Fruit fly (Drosophila melanogaster) whole organism, embryonic: ENCODE measurements around the gene cdi.

Experiments used
- Atf6 ChIP-seq: fragments of 200-800 bp; sonication (Bioruptor generic); IDR thresholded peaks from 2 replicates; pipeline ENCODE4 v1.3.6; 2022; ENCODE audit warnings: missing biosample characterization, missing genetic modification characterization
- BEAF-32 ChIP-seq: fragments of 200-800 bp; sonication (Bioruptor generic); optimal IDR thresholded peaks from 3 replicates; lab custom pipeline; 2017; ENCODE audit warnings: missing biosample characterization, missing genetic modification characterization, mild to moderate bottlenecking, moderate library complexity, missing genetic modification reagents
- CG10321 ChIP-seq: fragments of 200-800 bp; sonication (Bioruptor generic); IDR thresholded peaks from 2 replicates; pipeline ENCODE4 v1.3.6; 2022; ENCODE audit warnings: missing biosample characterization, missing genetic modification characterization
- CG11093 ChIP-seq: fragments of 200-800 bp; sonication (Bioruptor generic); IDR thresholded peaks from 3 replicates; pipeline ENCODE4 v1.3.6; 2022; ENCODE audit warnings: missing biosample characterization, missing genetic modification characterization
- CG12104 ChIP-seq: fragments of 200-800 bp; sonication (Bioruptor generic); optimal IDR thresholded peaks from 3 replicates; lab custom pipeline; 2016; ENCODE audit warnings: missing biosample characterization, missing genetic modification characterization
- CG16815 ChIP-seq: fragments of 200-800 bp; sonication (Bioruptor generic); optimal IDR thresholded peaks from 3 replicates; lab custom pipeline; 2017; ENCODE audit warnings: missing biosample characterization, mild to moderate bottlenecking, missing genetic modification characterization
- CG17186 ChIP-seq: fragments of 200-800 bp; sonication (Bioruptor generic); optimal IDR thresholded peaks from 3 replicates; lab custom pipeline; 2017; ENCODE audit warnings: missing biosample characterization, missing genetic modification reagents, missing genetic modification characterization
- CG18262 ChIP-seq: fragments of 200-800 bp; optimal IDR thresholded peaks from 3 replicates; lab custom pipeline; 2019; ENCODE audit warnings: missing biosample characterization, mild to moderate bottlenecking, missing genetic modification characterization, moderate library complexity
- CG2678 ChIP-seq: fragments of 200-800 bp; sonication (Bioruptor generic); optimal IDR thresholded peaks from 3 replicates; lab custom pipeline; 2019; ENCODE audit warnings: missing biosample characterization, mild to moderate bottlenecking, missing genetic modification characterization, moderate library complexity
- CG31365 ChIP-seq: fragments of 200-800 bp; sonication (Bioruptor generic); optimal IDR thresholded peaks from 2 replicates; lab custom pipeline; 2018; ENCODE audit warnings: missing biosample characterization, mild to moderate bottlenecking, missing genetic modification characterization
- CG3281 ChIP-seq: fragments of 200-800 bp; sonication (Bioruptor generic); optimal IDR thresholded peaks from 3 replicates; lab custom pipeline; 2017; ENCODE audit warnings: missing biosample characterization, mild to moderate bottlenecking, missing genetic modification characterization
- CG34376 ChIP-seq: fragments of 200-800 bp; sonication (Bioruptor generic); optimal IDR thresholded peaks from 2 replicates; lab custom pipeline; 2018; ENCODE audit warnings: missing biosample characterization, mild to moderate bottlenecking, missing genetic modification characterization
- CG42726 ChIP-seq: fragments of 200-800 bp; sonication (Bioruptor generic); IDR thresholded peaks from 2 replicates; pipeline ENCODE4 v1.3.6; 2022; ENCODE audit warnings: missing biosample characterization, missing genetic modification characterization; ENCODE audit not compliant: partially characterized antibody
- CG5953 ChIP-seq: fragments of 200-800 bp; sonication (Bioruptor generic); IDR thresholded peaks from 2 replicates; pipeline ENCODE4 v1.3.6; 2022; ENCODE audit warnings: missing biosample characterization, missing genetic modification characterization
- CG6175 ChIP-seq: fragments of 200-800 bp; sonication (Bioruptor generic); IDR thresholded peaks from 3 replicates; pipeline ENCODE4 v1.3.6; 2022; ENCODE audit warnings: missing biosample characterization, missing genetic modification characterization
- CG7786 ChIP-seq: fragments of 200-800 bp; sonication (Bioruptor generic); optimal IDR thresholded peaks from 2 replicates; lab custom pipeline; 2016; ENCODE audit warnings: missing biosample characterization, missing genetic modification characterization
- CG7839 ChIP-seq: fragments of 200-800 bp; sonication (Bioruptor generic); optimal IDR thresholded peaks from 3 replicates; lab custom pipeline; 2018; ENCODE audit warnings: missing biosample characterization, mild to moderate bottlenecking, missing genetic modification characterization, moderate library complexity
- CG8944 ChIP-seq: fragments of 200-800 bp; sonication (Bioruptor generic); optimal IDR thresholded peaks from 3 replicates; lab custom pipeline; 2016; ENCODE audit warnings: missing biosample characterization, missing genetic modification characterization
- CG9609 ChIP-seq: fragments of 200-800 bp; sonication (Bioruptor generic); optimal IDR thresholded peaks from 3 replicates; lab custom pipeline; 2016; ENCODE audit warnings: missing biosample characterization, missing genetic modification characterization
- Camta ChIP-seq: fragments of 200-800 bp; sonication (Bioruptor generic); optimal IDR thresholded peaks from 2 replicates; lab custom pipeline; 2016; ENCODE audit warnings: missing biosample characterization, missing genetic modification characterization
- CkIIα-i1 ChIP-seq: fragments of 200-800 bp; sonication (Bioruptor generic); IDR thresholded peaks from 2 replicates; pipeline ENCODE4 v1.3.6; 2022; ENCODE audit warnings: missing biosample characterization, missing genetic modification characterization
- Fer3 ChIP-seq: fragments of 200-800 bp; sonication (Bioruptor generic); optimal IDR thresholded peaks from 2 replicates; lab custom pipeline; 2018; ENCODE audit warnings: missing biosample characterization, mild to moderate bottlenecking, missing genetic modification characterization, moderate library complexity
- NFAT ChIP-seq: fragments of 200-800 bp; sonication (Bioruptor generic); IDR thresholded peaks from 2 replicates; pipeline ENCODE4 v1.3.6; 2022; ENCODE audit warnings: missing biosample characterization, missing genetic modification characterization
- Ssrp ChIP-seq: fragments of 200-800 bp; sonication (Bioruptor generic); optimal IDR thresholded peaks from 2 replicates; lab custom pipeline; 2018; ENCODE audit warnings: missing biosample characterization, mild to moderate bottlenecking, missing genetic modification characterization, moderate library complexity
- Stat92E ChIP-seq, 3 experiments: fragments of >200 bp in 2 of 3; fragments of 200-800 bp in 1 of 3; sonication (Bioruptor generic) in 1 of 3; optimal IDR thresholded peaks; 2 replicates each; lab custom pipeline; 2017 to 2019; ENCODE audit warnings: missing biosample characterization in 3 of 3, missing genetic modification characterization in 3 of 3, mild to moderate bottlenecking in 1 of 3, moderate library complexity in 1 of 3
- al ChIP-seq: fragments of 200-800 bp; sonication (Bioruptor generic); IDR thresholded peaks from 2 replicates; pipeline ENCODE4 v1.3.6; 2022; ENCODE audit warnings: missing biosample characterization, missing genetic modification characterization
- amos ChIP-seq: fragments of 200-800 bp; sonication (Bioruptor generic); IDR thresholded peaks from 2 replicates; pipeline ENCODE4 v1.3.6; 2022; ENCODE audit warnings: missing biosample characterization, missing genetic modification characterization; ENCODE audit not compliant: partially characterized antibody
- aop ChIP-seq: fragments of 200-800 bp; sonication (Bioruptor generic); IDR thresholded peaks from 2 replicates; pipeline ENCODE4 v1.3.6; 2022; ENCODE audit warnings: missing biosample characterization, missing genetic modification characterization
- ap ChIP-seq: fragments of 200-800 bp; sonication (Bioruptor generic); IDR thresholded peaks from 2 replicates; pipeline ENCODE4 v1.3.6; 2022; ENCODE audit warnings: missing biosample characterization, missing genetic modification characterization
- bbx ChIP-seq: fragments of 200-800 bp; sonication (Bioruptor generic); IDR thresholded peaks from 2 replicates; pipeline ENCODE4 v1.3.6; 2022; ENCODE audit warnings: missing biosample characterization, missing genetic modification characterization; ENCODE audit not compliant: partially characterized antibody
- chm ChIP-seq: fragments of 200-800 bp; sonication (Bioruptor generic); IDR thresholded peaks from 2 replicates; pipeline ENCODE4 v1.3.6; 2022; ENCODE audit warnings: missing biosample characterization, missing genetic modification characterization
- da ChIP-seq: fragments of 200-800 bp; sonication (Bioruptor generic); optimal IDR thresholded peaks from 2 replicates; lab custom pipeline; 2016; ENCODE audit warnings: missing biosample characterization, missing genetic modification characterization
- dm ChIP-seq: fragments of 200-800 bp; sonication (Bioruptor generic); optimal IDR thresholded peaks from 3 replicates; lab custom pipeline; 2016; ENCODE audit warnings: missing biosample characterization, missing genetic modification characterization
- esg ChIP-seq: fragments of 200-800 bp; sonication (Bioruptor generic); conservative IDR thresholded peaks from 2 replicates; pipeline ENCODE4 v1.3.6; 2022; ENCODE audit warnings: missing biosample characterization, missing genetic modification characterization
- gsb ChIP-seq: fragments of 200-800 bp; sonication (Bioruptor generic); IDR thresholded peaks from 2 replicates; pipeline ENCODE4 v1.3.6; 2022; ENCODE audit warnings: missing biosample characterization, missing genetic modification characterization
- gsb-n ChIP-seq: fragments of 200-800 bp; sonication (Bioruptor generic); optimal IDR thresholded peaks from 3 replicates; lab custom pipeline; 2018; ENCODE audit warnings: missing biosample characterization, mild to moderate bottlenecking, missing genetic modification characterization
- hkb ChIP-seq, 2 experiments: fragments of 200-800 bp in 1 of 2; fragments of >200 bp in 1 of 2; sonication (Bioruptor generic) in 1 of 2; IDR thresholded peaks in 1 of 2; optimal IDR thresholded peaks in 1 of 2; 2 replicates each; pipeline versions ENCODE4 v1.3.6 to Lab custom; 2017 to 2022; ENCODE audit warnings: missing biosample characterization in 1 of 2, missing genetic modification characterization in 1 of 2
- insv ChIP-seq, 2 experiments: fragments of 200-800 bp; sonication (Bioruptor generic); optimal IDR thresholded peaks; 3 replicates each; lab custom pipeline; 2016 to 2018; ENCODE audit warnings: missing biosample characterization in 2 of 2, missing genetic modification characterization in 2 of 2
- jigr1 ChIP-seq: fragments of 200-800 bp; sonication (Bioruptor generic); IDR thresholded peaks from 3 replicates; pipeline ENCODE4 v1.3.6; 2022; ENCODE audit warnings: missing biosample characterization, missing genetic modification characterization
- nerfin-1 ChIP-seq: fragments of 200-800 bp; sonication (Bioruptor generic); optimal IDR thresholded peaks from 3 replicates; lab custom pipeline; 2019; ENCODE audit warnings: missing biosample characterization, mild to moderate bottlenecking, missing genetic modification characterization, moderate library complexity
- org-1 ChIP-seq: fragments of 200-800 bp; sonication (Bioruptor generic); optimal IDR thresholded peaks from 2 replicates; lab custom pipeline; 2017; ENCODE audit warnings: missing biosample characterization, missing genetic modification characterization
- phol ChIP-seq: fragments of 200-800 bp; sonication (Bioruptor generic); optimal IDR thresholded peaks from 3 replicates; lab custom pipeline; 2018; ENCODE audit warnings: missing biosample characterization, mild to moderate bottlenecking, missing genetic modification characterization, moderate library complexity
- ro ChIP-seq: fragments of 200-800 bp; sonication (Bioruptor generic); IDR thresholded peaks from 2 replicates; pipeline ENCODE4 v1.3.6; 2022; ENCODE audit warnings: missing biosample characterization, missing genetic modification characterization
- run ChIP-seq: fragments of 200-800 bp; sonication (Bioruptor generic); optimal IDR thresholded peaks from 3 replicates; lab custom pipeline; 2018; ENCODE audit warnings: missing biosample characterization, mild to moderate bottlenecking, missing genetic modification characterization
- sna ChIP-seq: fragments of 200-800 bp; sonication (Bioruptor generic); IDR thresholded peaks from 2 replicates; pipeline ENCODE4 v1.3.6; 2022; ENCODE audit warnings: missing biosample characterization, missing genetic modification characterization; ENCODE audit not compliant: partially characterized antibody
- stc ChIP-seq: fragments of 200-800 bp; sonication (Bioruptor generic); IDR thresholded peaks from 2 replicates; pipeline ENCODE4 v1.3.6; 2022; ENCODE audit warnings: missing biosample characterization, missing genetic modification characterization
- yki ChIP-seq: fragments of >200 bp; optimal IDR thresholded peaks from 3 replicates; lab custom pipeline; 2018
- z ChIP-seq: fragments of 200-800 bp; sonication (Bioruptor generic); IDR thresholded peaks from 3 replicates; pipeline ENCODE4 v1.3.6; 2022; ENCODE audit warnings: missing biosample characterization, missing genetic modification characterization
- zen ChIP-seq: fragments of 200-800 bp; sonication (Bioruptor generic); optimal IDR thresholded peaks from 3 replicates; lab custom pipeline; 2018; ENCODE audit warnings: missing biosample characterization, mild to moderate bottlenecking, missing genetic modification characterization, moderate library complexity
- zen2 ChIP-seq: fragments of 200-800 bp; sonication (Bioruptor generic); IDR thresholded peaks from 3 replicates; pipeline ENCODE4 v1.3.6; 2022; ENCODE audit warnings: missing biosample characterization, missing genetic modification characterization; ENCODE audit not compliant: partially characterized antibody

The cdi gene

DNA sequence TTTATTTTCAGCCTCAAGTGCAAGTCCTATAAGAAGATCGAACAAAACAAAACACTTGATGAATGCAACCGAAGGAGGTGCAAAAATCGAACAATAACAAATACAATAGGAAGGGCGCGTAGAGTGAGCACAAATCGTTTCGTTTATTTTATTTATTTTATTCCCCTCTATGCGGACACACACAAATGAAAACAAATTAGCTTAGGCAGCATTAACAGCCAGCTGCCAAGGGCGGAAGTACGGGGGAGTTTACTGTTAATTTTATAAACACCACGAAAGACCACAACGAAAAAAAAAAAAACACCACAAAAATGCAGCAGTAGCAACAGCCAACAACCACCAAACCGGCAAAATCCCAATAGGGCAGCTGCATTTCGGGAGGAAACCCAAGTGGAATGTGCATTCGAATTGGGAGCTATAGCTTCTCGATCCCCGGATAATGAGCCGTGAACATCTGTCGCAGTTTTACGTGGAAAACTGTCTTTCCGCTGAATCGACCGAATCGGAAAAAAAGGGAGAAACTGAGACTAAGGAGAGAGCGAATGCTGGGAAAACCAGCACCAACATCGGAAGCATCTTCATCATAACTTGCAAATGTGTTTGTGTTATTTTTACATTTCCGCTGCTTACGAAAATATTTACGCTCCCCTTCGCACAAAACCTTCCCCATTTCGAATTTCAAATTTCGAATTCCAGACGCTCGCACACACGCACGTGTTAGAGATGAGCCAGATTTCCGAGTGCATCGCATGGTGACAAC is 1.5 kb downstream of the cdi start (continued):
- TF ChIP-seq CG7839 (no peak), CG42726 (GFP tag; lab: Robert Waterston, UW) (no peak), nerfin-1 (tag; lab: Kevin White, UChicago) (peak; percentile 57), z (GFP tag; lab: Robert Waterston, UW) (no peak), CkIIα-i1 (no peak), zen2 (GFP tag; lab: Robert Waterston, UW) (no peak), Stat92E (GFP tag; optimal IDR thresholded peaks at IDR 0.05; lab: Kevin White, UChicago) (peak in 1 of 3 experiments; percentile 8), gsb (GFP tag; lab: Robert Waterston, UW) (no peak), CG17186 (GFP tag; lab: Kevin White, UChicago) (no peak), CG9609 (GFP tag; lab: Kevin White, UChicago) (no peak), Fer3 (no peak), CG16815 (GFP tag; lab: Kevin White, UChicago) (no peak), CG34376 (GFP tag; lab: Kevin White, UChicago) (no peak), stc (GFP tag; lab: Robert Waterston, UW) (no peak), CG12104 (GFP tag; lab: Kevin White, UChicago) (no peak), CG6175 (no peak), hkb (optimal IDR thresholded peaks at IDR 0.05; lab: Kevin White, UChicago) (no peak), hkb (GFP tag; IDR thresholded peaks at IDR 0.05; lab: Robert Waterston, UW) (no peak), jigr1 (GFP tag; lab: Robert Waterston, UW) (no peak), CG5953 (no peak), insv (GFP tag; optimal IDR thresholded peaks at IDR 0.05; lab: Kevin White, UChicago) (peak; percentile 66 to 86), Ssrp (tag; lab: Kevin White, UChicago) (no peak), CG10321 (no peak), ro (GFP tag; lab: Robert Waterston, UW) (no peak), Atf6 (GFP tag; lab: Robert Waterston, UW) (no peak), da (GFP tag; lab: Kevin White, UChicago) (peak; percentile 0), NFAT (GFP tag; lab: Robert Waterston, UW) (no peak), esg (no peak), run (tag; lab: Kevin White, UChicago) (peak; percentile 14), CG3281 (no peak), BEAF-32 (GFP tag; lab: Kevin White, UChicago) (no peak), CG2678 (tag; lab: Kevin White, UChicago) (no peak), CG11093 (GFP tag; lab: Robert Waterston, UW) (no peak), chm (GFP tag; lab: Robert Waterston, UW) (0 out of 2 replicates have a peak, but pooled peaks have one; percentile 12), Camta (GFP tag; lab: Kevin White, UChicago) (no peak), ap (GFP tag; lab: Robert Waterston, UW) (no peak), yki (no peak), amos (GFP tag; lab: Robert Waterston, UW) (no peak), sna (GFP tag; lab: Robert Waterston, UW) (no peak), CG18262 (tag; lab: Kevin White, UChicago) (no peak), CG31365 (tag; lab: Kevin White, UChicago) (no peak), zen (tag; lab: Kevin White, UChicago) (no peak), CG8944 (GFP tag; lab: Kevin White, UChicago) (no peak), bbx (GFP tag; lab: Robert Waterston, UW) (0 out of 2 replicates have a peak, but pooled peaks have one; percentile 23), aop (no peak), phol (no peak), org-1 (GFP tag; lab: Kevin White, UChicago) (no peak), dm (GFP tag; lab: Kevin White, UChicago) (no peak), al (GFP tag; lab: Robert Waterston, UW) (no peak), gsb-n (tag; lab: Kevin White, UChicago) (peak; percentile 47), CG7786 (GFP tag; lab: Kevin White, UChicago) (no peak)
